Worm (Caenorhabditis elegans): ENCODE data around the gene rike-1.
A peak's percentile ranks its signal among the peaks of the same experiment; 100 is the strongest.

Gene rike-1

DNA sequence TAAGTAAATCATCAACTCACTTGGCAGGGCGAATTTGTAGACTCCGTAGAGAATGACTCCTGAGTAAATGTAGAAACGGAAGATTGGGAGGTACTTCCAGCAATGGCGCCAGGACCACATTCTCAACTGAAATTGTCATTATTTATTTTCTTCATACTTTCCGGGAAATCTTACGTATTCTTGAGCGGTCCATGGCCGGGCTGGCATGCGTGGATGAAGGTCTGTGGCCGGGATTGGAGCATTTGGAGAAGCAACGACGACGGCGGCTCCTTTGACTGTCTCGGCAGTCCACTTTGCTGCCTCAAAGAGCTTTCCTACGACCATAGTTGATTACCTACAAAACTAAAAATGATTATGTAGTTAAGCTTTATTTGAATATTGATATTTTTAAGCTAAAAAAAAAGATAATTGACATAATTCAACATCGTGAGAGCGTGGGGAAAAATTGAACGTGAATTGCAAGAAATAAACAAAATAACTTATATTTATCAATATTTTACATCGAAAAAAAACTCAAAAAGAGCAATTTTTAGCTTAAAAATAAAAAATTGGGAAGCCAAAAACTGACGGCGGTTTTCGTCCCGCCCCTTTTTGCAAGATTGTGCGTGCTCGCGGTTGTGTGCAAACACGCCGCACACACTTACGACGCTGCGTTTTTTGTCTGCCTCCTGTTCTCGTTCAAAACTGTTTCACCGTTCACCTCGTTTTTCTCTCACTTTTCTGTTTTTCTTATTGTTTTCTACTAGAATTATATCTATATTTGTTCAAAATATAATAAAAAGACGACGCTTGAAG is 21.7 kb downstream of the rike-1 start, which contains the start of gene ril-1 (continued):
- TF ChIP-seq skn-1 (tag; optimal IDR thresholded peaks at IDR 0.05) (peak; percentile 60), gmeb-1 (tag; optimal IDR thresholded peaks at IDR 0.05) (peak; percentile 17), nhr-25 (tag; optimal IDR thresholded peaks at IDR 0.05) (peak; percentile 56), unc-62 (GFP tag; optimal IDR thresholded peaks at IDR 0.05) (no peak), Y55F3AM.14 (GFP tag; optimal IDR thresholded peaks at IDR 0.05) (no peak), fos-1 (tag; optimal IDR thresholded peaks at IDR 0.05) (peak; percentile 35), unc-39 (tag; optimal IDR thresholded peaks at IDR 0.05) (no peak)

DNA sequence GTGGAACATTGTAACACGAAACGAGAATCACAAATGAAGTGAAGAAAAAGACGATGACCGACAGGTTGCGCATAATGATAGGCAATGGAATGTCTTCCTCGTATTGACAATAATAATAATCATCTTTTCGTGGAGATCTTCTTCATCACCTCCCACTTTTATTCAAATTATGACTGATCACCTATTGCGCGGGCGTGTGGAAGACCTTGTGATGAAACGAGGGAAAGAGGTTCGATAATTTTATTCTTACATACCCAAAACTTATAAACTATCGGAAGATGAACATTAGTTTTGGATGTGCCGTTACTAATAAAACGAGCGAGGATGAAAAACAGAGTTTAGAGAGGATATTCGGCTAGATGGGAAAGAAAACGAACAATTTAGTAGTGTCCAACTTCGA is 22.6 kb downstream of the rike-1 start, which contains the start of gene C53A5.2:
C53A5.2 (minus strand) TSS at position 101 of the 400 bp plus-strand sequence.
- TF ChIP-seq R02D3.7 (tag; optimal IDR thresholded peaks at IDR 0.05) (no peak), ztf-11 (tag; optimal IDR thresholded peaks at IDR 0.05) (no peak), egl-27 (tag; optimal IDR thresholded peaks at IDR 0.05) (no peak), zag-1 (tag; optimal IDR thresholded peaks at IDR 0.05) (no peak), mbf-1 (tag; optimal IDR thresholded peaks at IDR 0.05) (no peak)

- TF ChIP-seq egl-27 (tag; optimal IDR thresholded peaks at IDR 0.05) (no peak), gmeb-1 (tag; optimal IDR thresholded peaks at IDR 0.05) (no peak), ceh-16 (tag; optimal IDR thresholded peaks at IDR 0.05) (no peak), R02D3.7 (tag; optimal IDR thresholded peaks at IDR 0.05) (no peak), ztf-4 (tag; optimal IDR thresholded peaks at IDR 0.05) (no peak), alr-1 (tag; optimal IDR thresholded peaks at IDR 0.05) (no peak)
Observed at ce11 chrV:14522514-14522913, 23.2 kb downstream of the rike-1 start, which contains the start of gene C53A5.16. Gene C53A5.16 (minus strand): TSS chrV:14522614.

DNA sequence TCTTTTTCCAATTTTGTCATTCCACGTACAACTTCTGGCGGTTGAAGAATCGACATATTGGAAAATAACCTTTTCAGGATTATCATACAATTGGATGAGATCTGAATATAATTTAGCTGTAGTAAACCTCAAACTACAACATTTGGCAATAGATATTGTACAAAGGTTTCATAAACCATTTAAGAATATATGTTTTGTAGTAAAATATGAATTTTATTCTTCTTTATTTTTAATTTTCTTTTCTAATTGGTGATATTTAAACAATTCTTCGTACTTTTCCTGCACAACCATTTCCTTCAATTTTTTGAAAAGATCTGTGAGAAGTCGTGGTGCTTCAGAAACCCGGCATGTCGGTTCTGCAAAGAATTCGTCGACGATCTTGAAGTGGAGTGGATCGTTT is 24.7 kb downstream of the rike-1 start, which contains the start of gene C53A5.17:
C53A5.17 (minus strand) TSS at position 101 of the 400 bp plus-strand sequence.
- TF ChIP-seq mab-5 (tag; optimal IDR thresholded peaks at IDR 0.05) (no peak), egl-27 (tag; optimal IDR thresholded peaks at IDR 0.05) (no peak), elt-1 (tag; optimal IDR thresholded peaks at IDR 0.05) (no peak), nhr-11 (tag; optimal IDR thresholded peaks at IDR 0.05) (no peak)

- TF ChIP-seq ceh-16 (tag; optimal IDR thresholded peaks at IDR 0.05) (no peak), nhr-237 (tag; optimal IDR thresholded peaks at IDR 0.05) (no peak), R02D3.7 (tag; optimal IDR thresholded peaks at IDR 0.05) (no peak), ztf-1 (GFP tag; conservative IDR thresholded peaks at IDR 0.05) (no peak)
Observed at ce11 chrV:14519268-14519667, 26.4 kb downstream of the rike-1 start, which contains the start of gene R02D5.8. Gene R02D5.8 (minus strand): TSS chrV:14519368.

ce11 chrV:14518010-14518409 is 27.7 kb downstream of the rike-1 start, which contains the start of gene R02D5.6:
Gene R02D5.6 (minus strand): TSS chrV:14518110.
- no peak for TF ChIP-seq nhr-10 (tag; optimal IDR thresholded peaks at IDR 0.05)
- no peak for TF ChIP-seq skn-1 (tag; optimal IDR thresholded peaks at IDR 0.05)
- no peak for TF ChIP-seq gmeb-1 (tag; optimal IDR thresholded peaks at IDR 0.05)
- no peak for TF ChIP-seq nhr-11 (tag; optimal IDR thresholded peaks at IDR 0.05)
- TF ChIP-seq aly-2 (tag; optimal IDR thresholded peaks at IDR 0.05), result no peak
- no peak for TF ChIP-seq alr-1 (tag; optimal IDR thresholded peaks at IDR 0.05)
- no peak for TF ChIP-seq ceh-82 (tag; optimal IDR thresholded peaks at IDR 0.05)
- no peak for TF ChIP-seq sma-3 (GFP tag; optimal IDR thresholded peaks at IDR 0.05)
- TF ChIP-seq crh-2 (tag; optimal IDR thresholded peaks at IDR 0.05), result no peak
- TF ChIP-seq nhr-12 (tag; optimal IDR thresholded peaks at IDR 0.05), result no peak
- no peak for TF ChIP-seq blmp-1 (tag; optimal IDR thresholded peaks at IDR 0.05; ENCODE audit: insufficient read depth)
- TF ChIP-seq dmd-4 (tag; optimal IDR thresholded peaks at IDR 0.05), result no peak
- no peak for TF ChIP-seq unc-55 (GFP tag; optimal IDR thresholded peaks at IDR 0.05)
- TF ChIP-seq nhr-6 (tag; optimal IDR thresholded peaks at IDR 0.05), result no peak
- no peak for TF ChIP-seq fos-1 (tag; optimal IDR thresholded peaks at IDR 0.05)
- no peak for TF ChIP-seq lin-39 (tag; optimal IDR thresholded peaks at IDR 0.05)
- TF ChIP-seq lin-11 (tag; optimal IDR thresholded peaks at IDR 0.05), result no peak
- TF ChIP-seq ama-1 (optimal IDR thresholded peaks at IDR 0.05), result no peak

All from whole organism, L2 larva.